Fruit fly (Drosophila melanogaster): ENCODE measurements around the gene Membrin.

Gene Membrin

dm6 chr3L:5355074-5355790 is 11.0 kb upstream of the Membrin start, which contains the start of gene CG46456 (continued):
- peak; percentile 92 for TF ChIP-seq fd3F (GFP tag; optimal IDR thresholded peaks at IDR 0.05)
- TF ChIP-seq CG10654 (GFP tag; optimal IDR thresholded peaks at IDR 0.05) = peak; percentile 84
- TF ChIP-seq CG7271 (tag; optimal IDR thresholded peaks at IDR 0.05) = peak; percentile 91
- TF ChIP-seq ranshi (GFP tag; IDR thresholded peaks at IDR 0.05) = peak; percentile 91; the same call in 1 of the 2 replicates
- peak; percentile 95 for TF ChIP-seq Blimp-1 (GFP tag; optimal IDR thresholded peaks at IDR 0.05)
- no peak for TF ChIP-seq CG2129 (GFP tag; IDR thresholded peaks at IDR 0.05; ENCODE audit: partially characterized antibody)
- TF ChIP-seq Hr51 (GFP tag; optimal IDR thresholded peaks at IDR 0.05) = peak; percentile 79 to 97
- TF ChIP-seq CG3847 (GFP tag; IDR thresholded peaks at IDR 0.05) = peak; percentile 89
- TF ChIP-seq HLH4C (GFP tag; IDR thresholded peaks at IDR 0.05; ENCODE audit: partially characterized antibody) = peak; percentile 51; the same call in 2 of the 3 replicates
- peak; percentile 91 for TF ChIP-seq Awh (GFP tag; IDR thresholded peaks at IDR 0.05)
- peak; percentile 87 for TF ChIP-seq CG10431 (GFP tag; optimal IDR thresholded peaks at IDR 0.05)
- TF ChIP-seq Mes4 (GFP tag; optimal IDR thresholded peaks at IDR 0.05) = no peak
- TF ChIP-seq lola (GFP tag; optimal IDR thresholded peaks at IDR 0.05) = peak in 1 of 3 experiments; percentile 96
- no peak for TF ChIP-seq CG9876 (GFP tag; optimal IDR thresholded peaks at IDR 0.05)
- TF ChIP-seq CG11723 (GFP tag; optimal IDR thresholded peaks at IDR 0.05) = peak; percentile 84
- peak; percentile 80 for TF ChIP-seq CG4730 (GFP tag; IDR thresholded peaks at IDR 0.05)
- TF ChIP-seq ap (GFP tag; IDR thresholded peaks at IDR 0.05) = peak; percentile 84
- TF ChIP-seq gsb-n (tag; optimal IDR thresholded peaks at IDR 0.05) = peak; percentile 97
- peak; percentile 95 for TF ChIP-seq CG34376 (GFP tag; optimal IDR thresholded peaks at IDR 0.05)
- peak; percentile 49; the same call in 1 of the 3 replicates for TF ChIP-seq vnd (GFP tag; IDR thresholded peaks at IDR 0.05; ENCODE audit: partially characterized antibody)
- TF ChIP-seq Oli (tag; optimal IDR thresholded peaks at IDR 0.05) = peak; percentile 96
- peak; percentile 94 for TF ChIP-seq CG9727 (GFP tag; optimal IDR thresholded peaks at IDR 0.05)
- TF ChIP-seq CG14050 (GFP tag; IDR thresholded peaks at IDR 0.05) = peak; percentile 88
- TF ChIP-seq Vsx1 (GFP tag; optimal IDR thresholded peaks at IDR 0.05) = peak; percentile 91
- no peak for TF ChIP-seq ERR (GFP tag; optimal IDR thresholded peaks at IDR 0.05)
- peak; percentile 89 for TF ChIP-seq Max (GFP tag; optimal IDR thresholded peaks at IDR 0.05)
- peak; percentile 89 for TF ChIP-seq CG14441 (GFP tag; IDR thresholded peaks at IDR 0.05)
- TF ChIP-seq CG9932 (GFP tag; IDR thresholded peaks at IDR 0.05) = peak; percentile 93
- no peak for TF ChIP-seq prd (optimal IDR thresholded peaks at IDR 0.05)
- TF ChIP-seq prd (GFP tag; IDR thresholded peaks at IDR 0.05) = peak; percentile 93
- peak; percentile 76 for TF ChIP-seq ac (GFP tag; optimal IDR thresholded peaks at IDR 0.05)
- TF ChIP-seq Side (GFP tag; optimal IDR thresholded peaks at IDR 0.05) = peak; percentile 64
- TF ChIP-seq H2.0 (GFP tag; IDR thresholded peaks at IDR 0.05) = peak; percentile 88
- TF ChIP-seq dmrt99B (tag; optimal IDR thresholded peaks at IDR 0.05) = peak; percentile 97
- TF ChIP-seq hth (optimal IDR thresholded peaks at IDR 0.05) = no peak
- peak; percentile 96 for TF ChIP-seq nerfin-1 (tag; optimal IDR thresholded peaks at IDR 0.05)
- peak; percentile 49; the same call in 1 of the 2 replicates for TF ChIP-seq crol (GFP tag; IDR thresholded peaks at IDR 0.05)
- TF ChIP-seq CG17802 (tag; optimal IDR thresholded peaks at IDR 0.05) = peak; percentile 55
- peak; percentile 96 for TF ChIP-seq CG15269 (tag; optimal IDR thresholded peaks at IDR 0.05)
- peak; percentile 95 for TF ChIP-seq Atf6 (GFP tag; IDR thresholded peaks at IDR 0.05)
- TF ChIP-seq Xbp1 (GFP tag; optimal IDR thresholded peaks at IDR 0.05) = peak; percentile 90
- peak; percentile 91 for TF ChIP-seq E2f1 (GFP tag; IDR thresholded peaks at IDR 0.05)
- TF ChIP-seq CG6254 (GFP tag; optimal IDR thresholded peaks at IDR 0.05) = peak; percentile 93
- peak; percentile 94 for TF ChIP-seq tgo (GFP tag; IDR thresholded peaks at IDR 0.05)
- TF ChIP-seq CG8765 (GFP tag; IDR thresholded peaks at IDR 0.05) = peak; percentile 77
- peak; percentile 27; the same call in 1 of the 2 replicates for TF ChIP-seq unc-4 (GFP tag; IDR thresholded peaks at IDR 0.05; ENCODE audit: partially characterized antibody)
- TF ChIP-seq CG8281 (tag; optimal IDR thresholded peaks at IDR 0.05) = peak; percentile 84
- TF ChIP-seq Sry-β (GFP tag; optimal IDR thresholded peaks at IDR 0.05) = peak; percentile 47

Data from whole organism, embryonic.